Worm (Caenorhabditis elegans): ENCODE data around the gene F42F12.3.

DNA sequence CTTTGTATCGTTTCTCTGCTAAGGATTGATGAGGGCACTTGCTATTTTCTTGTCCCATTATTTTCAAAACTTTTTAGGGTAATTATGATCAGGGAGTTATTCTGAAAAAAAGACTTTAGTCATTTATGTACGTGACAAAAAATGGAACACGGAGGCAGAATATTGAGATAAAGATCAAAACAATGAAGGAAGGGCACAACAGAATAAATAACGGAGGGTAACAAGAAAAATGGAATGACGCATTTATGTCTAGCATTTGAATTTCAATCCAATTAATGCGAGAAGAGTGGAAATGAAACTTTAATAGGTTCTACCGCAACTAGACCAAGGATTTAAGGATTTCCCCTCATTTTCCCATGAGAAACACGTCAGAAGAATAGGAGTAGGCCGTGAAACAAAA, 27.9 kb downstream of the F42F12.3 start, which contains the start of gene glb-13:
- TF ChIP-seq ztf-23 (GFP tag; IDR thresholded peaks at IDR 0.05) (no peak), ref-1 (GFP tag; conservative IDR thresholded peaks at IDR 0.05) (no peak), klf-2 (GFP tag; conservative IDR thresholded peaks at IDR 0.05) (no peak), med-1 (GFP tag; optimal IDR thresholded peaks at IDR 0.05; ENCODE audit: insufficient read depth) (no peak), flt-1 (GFP tag; IDR thresholded peaks at IDR 0.05) (no peak), cog-1 (tag; optimal IDR thresholded peaks at IDR 0.05) (no peak), ztf-29 (GFP tag; IDR thresholded peaks at IDR 0.05) (no peak), tab-1 (GFP tag; IDR thresholded peaks at IDR 0.05) (no peak)
